Worm (Caenorhabditis elegans) whole organism, L1 larva: ENCODE results near the gene K10C2.2.

Experiments used
- elt-2 ChIP-seq: sonication (generic microtip); optimal IDR thresholded peaks from 2 replicates; lab custom pipeline; 2016; ENCODE audit warnings: missing genetic modification characterization, mild to moderate bottlenecking, inconsistent platforms, missing compliant biosample characterization, missing genetic modification reagents
- mdl-1 ChIP-seq, 2 experiments: fragments of 150-350 bp; optimal IDR thresholded peaks; 2 replicates each; lab custom pipeline; 2014 to 2017; ENCODE audit warnings: missing biosample characterization in 2 of 2, missing genetic modification characterization in 2 of 2, inconsistent platforms in 1 of 2
- nhr-11 ChIP-seq: fragments of 150-350 bp; optimal IDR thresholded peaks from 2 replicates; lab custom pipeline; 2014; ENCODE audit warnings: missing biosample characterization, missing genetic modification characterization
- nhr-237 ChIP-seq: fragments of 150-350 bp; optimal IDR thresholded peaks from 2 replicates; lab custom pipeline; 2014; ENCODE audit warnings: missing biosample characterization, missing genetic modification characterization
- nhr-28 ChIP-seq: fragments of 150-350 bp; optimal IDR thresholded peaks from 2 replicates; lab custom pipeline; 2014; ENCODE audit warnings: missing biosample characterization, missing genetic modification characterization
- nhr-84 ChIP-seq: sonication (generic microtip); optimal IDR thresholded peaks from 2 replicates; lab custom pipeline; 2017; ENCODE audit warnings: missing biosample characterization, missing genetic modification characterization
- pag-3 ChIP-seq: sonication (generic microtip); optimal IDR thresholded peaks from 2 replicates; lab custom pipeline; 2017; ENCODE audit warnings: missing genetic modification characterization, mild to moderate bottlenecking, missing compliant biosample characterization, antibody characterized with exemption, borderline replicate concordance; ENCODE audit not compliant: insufficient read depth
- rnt-1 ChIP-seq: sonication (generic microtip); optimal IDR thresholded peaks from 2 replicates; lab custom pipeline; 2016; ENCODE audit warnings: mild to moderate bottlenecking, missing genetic modification characterization, moderate library complexity, missing compliant biosample characterization
- skn-1 ChIP-seq: fragments of 150-350 bp; optimal IDR thresholded peaks from 2 replicates; lab custom pipeline; 2014; ENCODE audit warnings: missing biosample characterization, missing genetic modification characterization
- snpc-4 ChIP-seq: fragments of 150-350 bp; optimal IDR thresholded peaks from 2 replicates; lab custom pipeline; 2014; ENCODE audit warnings: missing biosample characterization, missing genetic modification characterization
- sox-4 ChIP-seq: sonication (generic microtip); optimal IDR thresholded peaks from 2 replicates; lab custom pipeline; 2016; ENCODE audit warnings: missing genetic modification characterization, missing compliant biosample characterization
- unc-62 ChIP-seq: fragments of 150-350 bp; optimal IDR thresholded peaks from 2 replicates; lab custom pipeline; 2014; ENCODE audit warnings: missing biosample characterization, missing genetic modification reagents, missing genetic modification characterization

DNA sequence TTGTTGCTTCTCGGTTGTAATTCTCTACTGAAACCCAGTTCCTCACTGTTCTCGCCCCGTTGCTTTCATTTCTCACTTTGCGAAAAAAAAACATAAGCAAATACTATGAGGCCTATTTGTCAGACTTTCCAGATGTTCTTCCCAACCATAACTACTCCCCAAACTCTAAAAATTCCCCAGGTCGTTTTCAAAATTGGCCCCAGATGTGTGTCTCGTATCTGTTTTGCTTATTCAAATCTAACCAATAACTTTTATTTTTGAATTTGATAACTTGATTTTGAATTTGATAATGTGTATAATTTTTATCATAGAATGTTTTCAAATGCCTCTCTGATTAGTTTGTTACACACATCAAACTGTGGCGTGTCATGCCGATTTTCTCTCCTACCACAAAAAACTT lies 25.8 kb downstream of the K10C2.2 start:
- no peak for TF ChIP-seq skn-1 (tag; lab: Kevin White, UChicago)
- no peak for TF ChIP-seq elt-2 (tag; lab: Kevin White, UChicago)
- no peak for TF ChIP-seq mdl-1 (tag; optimal IDR thresholded peaks at IDR 0.05; lab: Kevin White, UChicago)
- no peak for TF ChIP-seq nhr-11 (tag; lab: Kevin White, UChicago)
- no peak for TF ChIP-seq pag-3 (tag; lab: Kevin White, UChicago)
- TF ChIP-seq unc-62 (GFP tag; lab: Kevin White, UChicago) = no peak
- no peak for TF ChIP-seq snpc-4
- no peak for TF ChIP-seq nhr-237 (tag; lab: Kevin White, UChicago)
- no peak for TF ChIP-seq rnt-1
- no peak for TF ChIP-seq nhr-28 (tag; lab: Kevin White, UChicago)
- TF ChIP-seq nhr-84 = no peak
- no peak for TF ChIP-seq sox-4 (tag; lab: Kevin White, UChicago)
